Fruit fly (Drosophila melanogaster): ENCODE results near the gene kto.

Gene kto

DNA sequence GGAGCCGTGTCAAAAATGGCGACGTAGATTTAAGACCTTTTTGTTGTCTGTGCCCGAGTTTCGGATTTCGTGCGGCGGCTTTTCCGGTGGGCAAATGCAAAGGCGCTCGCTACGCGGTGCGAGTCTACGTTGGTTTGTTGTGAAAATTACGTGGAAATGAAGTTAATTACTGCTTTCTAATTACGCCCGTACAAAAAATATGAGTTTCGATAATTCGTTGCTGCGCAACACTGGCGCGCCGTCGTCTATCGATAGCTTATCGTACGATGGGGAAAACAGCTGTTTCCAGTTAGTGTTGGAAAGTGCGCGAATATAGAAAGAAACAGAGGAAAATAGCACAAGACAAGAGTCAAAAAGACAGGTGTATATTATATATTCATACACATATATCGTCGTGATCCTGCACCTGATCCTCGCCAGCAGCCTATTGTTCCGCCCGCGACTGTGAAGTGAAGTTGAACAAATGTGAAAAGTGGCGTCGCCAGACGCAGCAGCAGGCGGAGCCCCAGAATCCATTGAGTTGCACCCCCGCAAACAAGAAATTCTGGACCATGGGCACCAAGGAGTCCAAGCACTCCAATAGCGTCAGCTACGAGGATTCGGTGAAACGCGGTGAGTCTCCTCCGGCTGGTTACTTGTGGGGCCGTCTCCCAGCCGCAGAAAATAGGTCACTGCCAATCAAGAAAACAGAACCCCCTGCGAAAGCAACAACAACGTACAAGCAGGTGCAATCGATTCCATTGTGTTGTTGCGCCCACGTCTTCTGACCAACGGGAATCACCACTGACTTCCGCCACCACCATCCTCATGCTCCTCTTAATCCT, 34.6 kb downstream of the kto start, which contains the start of the genes Rab8 and Usp32 (continued):
- TF ChIP-seq CG9609 (GFP tag; optimal IDR thresholded peaks at IDR 0.05) (peak; percentile 64), CG6765 (GFP tag; optimal IDR thresholded peaks at IDR 0.05) (peak; percentile 31), pfk (GFP tag; optimal IDR thresholded peaks at IDR 0.05) (peak; percentile 57), fu2 (GFP tag; optimal IDR thresholded peaks at IDR 0.05) (peak; percentile 31), Mrtf (GFP tag; IDR thresholded peaks at IDR 0.05) (no peak), sima (GFP tag; optimal IDR thresholded peaks at IDR 0.05) (no peak), wdn (GFP tag; IDR thresholded peaks at IDR 0.05) (no peak), CG10147 (GFP tag; optimal IDR thresholded peaks at IDR 0.05) (peak; percentile 48), her (GFP tag; optimal IDR thresholded peaks at IDR 0.05) (peak; percentile 80), CG11247 (GFP tag; IDR thresholded peaks at IDR 0.05) (no peak), CG7357 (GFP tag; IDR thresholded peaks at IDR 0.05) (0 out of 3 replicates have a peak, but pooled peaks have one; percentile 33), CG4617 (GFP tag; optimal IDR thresholded peaks at IDR 0.05; ENCODE audit: borderline replicate concordance) (peak; percentile 93), slbo (GFP tag; IDR thresholded peaks at IDR 0.05) (peak; percentile 71), slou (GFP tag; optimal IDR thresholded peaks at IDR 0.05) (no peak), ato (GFP tag; IDR thresholded peaks at IDR 0.05; ENCODE audit: partially characterized antibody) (peak; percentile 82), CG8944 (GFP tag; optimal IDR thresholded peaks at IDR 0.05) (peak; percentile 57), CG9876 (GFP tag; optimal IDR thresholded peaks at IDR 0.05) (peak; percentile 64), danr (GFP tag; IDR thresholded peaks at IDR 0.05) (0 out of 2 replicates have a peak, but pooled peaks have one; percentile 6), CG11085 (GFP tag; IDR thresholded peaks at IDR 0.05) (peak; percentile 44; the same call in 1 of the 2 replicates), CG2120 (GFP tag; optimal IDR thresholded peaks at IDR 0.05) (peak; percentile 86), rib (GFP tag; IDR thresholded peaks at IDR 0.05) (peak; percentile 48), caup (GFP tag; optimal IDR thresholded peaks at IDR 0.05; ENCODE audit: severe bottlenecking) (peak; percentile 81), stc (GFP tag; IDR thresholded peaks at IDR 0.05) (no peak), CG4730 (GFP tag; IDR thresholded peaks at IDR 0.05) (no peak), E2f2 (GFP tag; IDR thresholded peaks at IDR 0.05) (peak; percentile 54), knrl (GFP tag; IDR thresholded peaks at IDR 0.05; ENCODE audit: partially characterized antibody) (peak; percentile 84), NfI (GFP tag; optimal IDR thresholded peaks at IDR 0.05) (peak; percentile 72), CG13624 (GFP tag; optimal IDR thresholded peaks at IDR 0.05) (peak; percentile 90), CG4282 (GFP tag; optimal IDR thresholded peaks at IDR 0.05) (peak; percentile 47), CG14441 (GFP tag; IDR thresholded peaks at IDR 0.05) (0 out of 2 replicates have a peak, but pooled peaks have one; percentile 24), CG11093 (GFP tag; IDR thresholded peaks at IDR 0.05) (no peak), zf30C (GFP tag; optimal IDR thresholded peaks at IDR 0.05) (peak; percentile 14), CG14050 (GFP tag; IDR thresholded peaks at IDR 0.05) (peak; percentile 36; the same call in 2 of the 3 replicates), ci (GFP tag; IDR thresholded peaks at IDR 0.05) (peak; percentile 74; the same call in 2 of the 3 replicates), CG5180 (GFP tag; optimal IDR thresholded peaks at IDR 0.05) (peak; percentile 7), CG10979 (tag; optimal IDR thresholded peaks at IDR 0.05) (peak; percentile 40), Med (GFP tag) (peak; percentile 96), Chrac-16 (GFP tag; optimal IDR thresholded peaks at IDR 0.05) (peak; percentile 33), unpg (GFP tag; optimal IDR thresholded peaks at IDR 0.05) (peak; percentile 41), CG13775 (GFP tag; optimal IDR thresholded peaks at IDR 0.05) (peak; percentile 40), nerfin-2 (GFP tag; IDR thresholded peaks at IDR 0.05; ENCODE audit: partially characterized antibody) (peak; percentile 57), psq (GFP tag; optimal IDR thresholded peaks at IDR 0.05) (peak; percentile 82), chn (GFP tag; optimal IDR thresholded peaks at IDR 0.05) (peak; percentile 61), CG10959 (GFP tag; IDR thresholded peaks at IDR 0.05) (no peak), ERR (GFP tag; optimal IDR thresholded peaks at IDR 0.05) (peak; percentile 60), CG8478 (optimal IDR thresholded peaks at IDR 0.05) (no peak), Six4 (GFP tag; optimal IDR thresholded peaks at IDR 0.05) (peak; percentile 34), run (tag; optimal IDR thresholded peaks at IDR 0.05) (no peak), MESR4 (GFP tag; optimal IDR thresholded peaks at IDR 0.05) (peak; percentile 96), pho (GFP tag; optimal IDR thresholded peaks at IDR 0.05) (peak; percentile 75)

All from whole organism, embryonic.